Fruit fly (Drosophila melanogaster): ENCODE results near the gene CG12347.

dm6 chr3R:17944296-17944695 is 38.1 kb downstream of the CG12347 start:
- TF ChIP-seq psq (GFP tag; optimal IDR thresholded peaks at IDR 0.05) = no peak
- TF ChIP-seq h (GFP tag; optimal IDR thresholded peaks at IDR 0.05) = no peak
- no peak for TF ChIP-seq pan (optimal IDR thresholded peaks at IDR 0.05)
- no peak for TF ChIP-seq brk (GFP tag; optimal IDR thresholded peaks at IDR 0.05)
